Worm (Caenorhabditis elegans) whole organism, midembryonic: ENCODE results near the gene srz-96.

Source experiments
- T22C8.4 ChIP-seq: fragments of 200-800 bp; sonication (Bioruptor generic); IDR thresholded peaks from 2 replicates; pipeline ENCODE4 v1.3.6; 2022; ENCODE audit warnings: missing genetic modification characterization, missing compliant biosample characterization
- cog-1 ChIP-seq: sonication (generic microtip); optimal IDR thresholded peaks from 2 replicates; lab custom pipeline; 2016; ENCODE audit warnings: missing genetic modification characterization, missing compliant biosample characterization
- flt-1 ChIP-seq: fragments of 200-800 bp; sonication (Bioruptor generic); IDR thresholded peaks from 2 replicates; pipeline ENCODE4 v1.3.6; 2022; ENCODE audit warnings: missing genetic modification characterization, missing compliant biosample characterization
- klf-2 ChIP-seq: fragments of 200-800 bp; sonication (Bioruptor generic); conservative IDR thresholded peaks from 2 replicates; pipeline ENCODE4 v1.3.6; 2022; ENCODE audit warnings: missing genetic modification reagents, missing genetic modification characterization, missing compliant biosample characterization
- med-1 ChIP-seq: sonication (generic microtip); optimal IDR thresholded peaks from 2 replicates; lab custom pipeline; 2017; ENCODE audit warnings: missing genetic modification characterization, mild to moderate bottlenecking, missing compliant biosample characterization, antibody characterized with exemption, missing genetic modification reagents; ENCODE audit not compliant: insufficient read depth
- ref-1 ChIP-seq: fragments of 200-800 bp; sonication (Bioruptor generic); conservative IDR thresholded peaks from 2 replicates; pipeline ENCODE4 v1.3.6; 2022; ENCODE audit warnings: missing genetic modification reagents, missing genetic modification characterization, missing compliant biosample characterization
- tab-1 ChIP-seq: fragments of 200-800 bp; sonication (Bioruptor generic); IDR thresholded peaks from 2 replicates; pipeline ENCODE4 v1.3.6; 2022; ENCODE audit warnings: missing genetic modification characterization, missing compliant biosample characterization
- ztf-23 ChIP-seq: fragments of 200-800 bp; sonication (Bioruptor generic); IDR thresholded peaks from 2 replicates; pipeline ENCODE4 v1.3.6; 2022; ENCODE audit warnings: missing genetic modification reagents, missing genetic modification characterization, missing compliant biosample characterization
- ztf-29 ChIP-seq: fragments of 200-800 bp; sonication (Bioruptor generic); IDR thresholded peaks from 2 replicates; pipeline ENCODE4 v1.3.6; 2022; ENCODE audit warnings: missing genetic modification reagents, missing genetic modification characterization, missing compliant biosample characterization

The srz-96 gene

ce11 chrV:17173738-17174137 lies 25.3 kb upstream of the srz-96 start, which contains the start of gene srbc-25:
Gene srbc-25, plus strand, starts transcription at chrV:17174038.
- TF ChIP-seq cog-1 (no peak), T22C8.4 (GFP tag; lab: Robert Waterston, UW) (no peak), tab-1 (GFP tag; lab: Robert Waterston, UW) (no peak), ztf-23 (no peak), med-1 (GFP tag; lab: Kevin White, UChicago) (no peak), klf-2 (no peak), ztf-29 (GFP tag; lab: Robert Waterston, UW) (no peak), flt-1 (GFP tag; lab: Robert Waterston, UW) (no peak), ref-1 (GFP tag; lab: Robert Waterston, UW) (no peak)

DNA sequence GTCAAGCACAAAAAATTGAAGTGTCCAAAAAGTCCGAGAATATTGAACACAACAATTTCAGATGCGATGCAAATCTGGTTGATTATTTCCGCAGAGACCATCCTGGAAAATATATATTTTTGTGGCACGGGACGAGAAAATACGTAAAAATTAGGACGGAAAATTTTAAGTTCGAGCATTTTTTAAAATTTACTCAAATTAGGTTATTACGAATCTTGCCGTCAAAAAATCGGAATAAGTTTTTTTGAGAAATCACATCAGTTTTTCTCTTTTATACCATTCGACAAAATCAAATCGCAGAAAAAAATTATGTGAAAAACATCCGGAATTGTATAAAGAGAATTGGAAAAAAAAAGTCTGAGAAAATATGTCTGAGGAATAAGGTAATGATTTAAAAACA lies 21.1 kb upstream of the srz-96 start, which contains the start of gene srsx-1:
srsx-1 (minus strand) TSS at position 101 of the 400 bp plus-strand sequence.
- TF ChIP-seq ref-1 (GFP tag; lab: Robert Waterston, UW) (no peak), T22C8.4 (GFP tag; lab: Robert Waterston, UW) (no peak), ztf-23 (no peak), ztf-29 (GFP tag; lab: Robert Waterston, UW) (no peak), tab-1 (GFP tag; lab: Robert Waterston, UW) (no peak), med-1 (GFP tag; lab: Kevin White, UChicago) (no peak), flt-1 (GFP tag; lab: Robert Waterston, UW) (no peak)

DNA sequence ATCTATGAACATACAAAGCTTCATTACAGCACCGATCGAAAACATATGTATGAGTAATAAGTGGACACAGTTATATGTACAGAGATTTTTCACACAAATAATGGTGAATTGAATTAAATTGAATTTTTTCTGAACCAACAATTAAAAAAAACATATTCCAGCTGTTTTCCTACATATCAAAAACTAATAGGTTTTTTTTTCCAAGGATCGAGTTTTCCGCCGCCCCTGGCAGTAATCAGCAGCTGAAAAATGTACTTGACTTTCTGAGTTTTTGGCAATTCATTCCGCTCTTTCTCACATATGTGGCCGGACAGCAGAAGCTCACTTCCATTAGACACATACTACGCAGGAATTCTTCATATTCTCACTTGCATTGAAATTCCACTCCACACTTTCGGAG lies 20.6 kb upstream of the srz-96 start, which contains the start of gene srh-174:
srh-174 (plus strand) TSS at position 301 of the 400 bp plus-strand sequence.
- TF ChIP-seq ref-1 (GFP tag; lab: Robert Waterston, UW) (no peak), klf-2 (no peak), ztf-23 (no peak), cog-1 (no peak), T22C8.4 (GFP tag; lab: Robert Waterston, UW) (no peak), med-1 (GFP tag; lab: Kevin White, UChicago) (no peak), flt-1 (GFP tag; lab: Robert Waterston, UW) (no peak), tab-1 (GFP tag; lab: Robert Waterston, UW) (no peak), ztf-29 (GFP tag; lab: Robert Waterston, UW) (no peak)

- TF ChIP-seq ref-1 (GFP tag; lab: Robert Waterston, UW) = no peak
- no peak for TF ChIP-seq med-1 (GFP tag; lab: Kevin White, UChicago)
- TF ChIP-seq cog-1 = no peak
- TF ChIP-seq T22C8.4 (GFP tag; lab: Robert Waterston, UW) = no peak
- TF ChIP-seq ztf-29 (GFP tag; lab: Robert Waterston, UW) = no peak
- TF ChIP-seq flt-1 (GFP tag; lab: Robert Waterston, UW) = no peak
- no peak for TF ChIP-seq klf-2
- TF ChIP-seq tab-1 (GFP tag; lab: Robert Waterston, UW) = no peak
- no peak for TF ChIP-seq ztf-23
These were observed 17.0 kb upstream of the srz-96 start, which contains the start of gene srh-159 for ce11 chrV:17182045-17182444. Gene srh-159, plus strand, starts transcription at chrV:17182345.

ce11 chrV:17190399-17190798 lies 8.6 kb upstream of the srz-96 start, which contains the start of gene str-199:
Gene str-199, minus strand, starts transcription at chrV:17190499.
- no peak for TF ChIP-seq T22C8.4 (GFP tag; lab: Robert Waterston, UW)
- TF ChIP-seq flt-1 (GFP tag; lab: Robert Waterston, UW) = no peak
- TF ChIP-seq cog-1 = no peak
- TF ChIP-seq tab-1 (GFP tag; lab: Robert Waterston, UW) = no peak
- no peak for TF ChIP-seq ref-1 (GFP tag; lab: Robert Waterston, UW)
- no peak for TF ChIP-seq ztf-29 (GFP tag; lab: Robert Waterston, UW)
- TF ChIP-seq klf-2 = no peak
- TF ChIP-seq ztf-23 = no peak
- no peak for TF ChIP-seq med-1 (GFP tag; lab: Kevin White, UChicago)

ce11 chrV:17192238-17192637 lies 6.8 kb upstream of the srz-96 start, which contains the start of gene srz-47:
Gene srz-47, minus strand, starts transcription at chrV:17192338.
- TF ChIP-seq ref-1 (GFP tag; lab: Robert Waterston, UW) = no peak
- no peak for TF ChIP-seq T22C8.4 (GFP tag; lab: Robert Waterston, UW)
- no peak for TF ChIP-seq med-1 (GFP tag; lab: Kevin White, UChicago)
- TF ChIP-seq flt-1 (GFP tag; lab: Robert Waterston, UW) = no peak
- no peak for TF ChIP-seq klf-2
- no peak for TF ChIP-seq ztf-29 (GFP tag; lab: Robert Waterston, UW)
- TF ChIP-seq ztf-23 = no peak
- no peak for TF ChIP-seq cog-1
- no peak for TF ChIP-seq tab-1 (GFP tag; lab: Robert Waterston, UW)

- TF ChIP-seq klf-2 = no peak
These were observed 2.8 kb downstream of the srz-96 start, which contains the start of gene Y68A4A.10 for ce11 chrV:17201847-17202246. Gene Y68A4A.10, plus strand, starts transcription at chrV:17202147.

- TF ChIP-seq ztf-23 (no peak), ref-1 (GFP tag; lab: Robert Waterston, UW) (no peak), T22C8.4 (GFP tag; lab: Robert Waterston, UW) (no peak), flt-1 (GFP tag; lab: Robert Waterston, UW) (no peak), med-1 (GFP tag; lab: Kevin White, UChicago) (no peak), tab-1 (GFP tag; lab: Robert Waterston, UW) (no peak), klf-2 (no peak), cog-1 (no peak), ztf-29 (GFP tag; lab: Robert Waterston, UW) (no peak)
These were observed 7.4 kb downstream of the srz-96 start for ce11 chrV:17206469-17206868.

ce11 chrV:17208045-17208444 lies 9.0 kb downstream of the srz-96 start, which contains the start of gene Y68A4A.13:
Gene Y68A4A.13, minus strand, starts transcription at chrV:17208145.
- no peak for TF ChIP-seq ref-1 (GFP tag; lab: Robert Waterston, UW)
